Fruit fly (Drosophila melanogaster): ENCODE results near the gene Acp76A.

DNA sequence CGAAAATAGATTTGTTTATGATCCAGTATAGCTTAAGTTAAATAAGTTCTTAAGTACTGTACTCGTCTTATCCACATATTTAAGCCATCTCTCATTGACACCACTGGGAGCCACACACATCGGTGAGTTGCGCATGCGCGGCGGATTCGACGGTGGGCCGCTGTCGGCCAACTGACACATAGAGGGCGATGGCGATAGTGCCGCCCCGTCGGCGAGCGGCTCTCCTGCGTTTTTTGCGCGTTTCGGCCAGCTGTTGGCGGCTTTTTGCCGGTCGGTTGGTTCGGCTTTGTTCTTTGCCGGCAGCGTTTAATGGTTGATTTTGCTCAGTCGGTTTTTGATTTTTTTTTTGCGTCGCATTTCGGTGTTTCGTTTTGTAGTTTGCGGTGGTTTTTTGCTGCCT lies 2.4 kb upstream of the Acp76A start:
- TF ChIP-seq CG34367 (tag; optimal IDR thresholded peaks at IDR 0.05) (no peak), CG10348 (GFP tag; IDR thresholded peaks at IDR 0.05) (no peak), rn (GFP tag; IDR thresholded peaks at IDR 0.05) (no peak)

All from whole organism, pupa.